Worm (Caenorhabditis elegans) whole organism, L2 larva: Measurements from ENCODE around the gene M05D6.3.

Experiments used
- F13H6.1 ChIP-seq: sonication (generic microtip); optimal IDR thresholded peaks from 2 replicates; lab custom pipeline; 2016; ENCODE audit warnings: missing genetic modification characterization, missing compliant biosample characterization
- aly-2 ChIP-seq: fragments of 150-350 bp; optimal IDR thresholded peaks from 2 replicates; lab custom pipeline; 2014; ENCODE audit warnings: missing biosample characterization, missing genetic modification characterization
- ama-1 ChIP-seq: fragments of 150-350 bp; optimal IDR thresholded peaks from 2 replicates; lab custom pipeline; 2018; ENCODE audit warnings: inconsistent platforms
- gmeb-1 ChIP-seq: fragments of 150-350 bp; optimal IDR thresholded peaks from 2 replicates; lab custom pipeline; 2014; ENCODE audit warnings: missing biosample characterization, missing genetic modification characterization
- lin-39 ChIP-seq: fragments of 150-350 bp; optimal IDR thresholded peaks from 2 replicates; lab custom pipeline; 2014; ENCODE audit warnings: missing biosample characterization, missing genetic modification reagents, missing genetic modification characterization
- mdl-1 ChIP-seq, 2 experiments: fragments of 150-350 bp in 1 of 2; sonication (generic microtip) in 1 of 2; optimal IDR thresholded peaks; 2 replicates each; lab custom pipeline; 2017; ENCODE audit warnings: missing biosample characterization in 2 of 2, missing genetic modification characterization in 2 of 2
- nhr-10 ChIP-seq: sonication (generic microtip); optimal IDR thresholded peaks from 2 replicates; lab custom pipeline; 2017; ENCODE audit warnings: missing biosample characterization, missing genetic modification characterization
- nhr-129 ChIP-seq: fragments of 150-350 bp; optimal IDR thresholded peaks from 2 replicates; lab custom pipeline; 2014; ENCODE audit warnings: missing biosample characterization, missing genetic modification characterization
- snpc-4 ChIP-seq: fragments of 150-350 bp; optimal IDR thresholded peaks from 2 replicates; lab custom pipeline; 2014; ENCODE audit warnings: missing biosample characterization, missing genetic modification characterization
- unc-62 ChIP-seq: fragments of 150-350 bp; optimal IDR thresholded peaks from 2 replicates; lab custom pipeline; 2014; ENCODE audit warnings: missing biosample characterization, missing genetic modification reagents, missing genetic modification characterization
- ztf-4 ChIP-seq: fragments of 150-350 bp; optimal IDR thresholded peaks from 2 replicates; lab custom pipeline; 2014; ENCODE audit warnings: missing biosample characterization, missing genetic modification characterization

- TF ChIP-seq snpc-4 (tag; lab: Kevin White, UChicago) (no peak), lin-39 (tag; lab: Kevin White, UChicago) (no peak), F13H6.1 (no peak), aly-2 (no peak), ama-1 (lab: Kevin White, UChicago) (no peak), unc-62 (GFP tag; lab: Kevin White, UChicago) (no peak), gmeb-1 (no peak), ztf-4 (tag; lab: Kevin White, UChicago) (no peak), nhr-129 (tag; lab: Kevin White, UChicago) (no peak), nhr-10 (tag; lab: Kevin White, UChicago) (no peak), mdl-1 (tag; optimal IDR thresholded peaks at IDR 0.05; lab: Kevin White, UChicago) (no peak)
These were observed 18.7 kb upstream of the M05D6.3 start for ce11 chrII:8456681-8457389.
